Fruit fly (Drosophila melanogaster): ENCODE results near the gene CG13775.
A peak's percentile ranks its signal among the peaks of the same experiment; 100 is the strongest.

Gene CG13775

dm6 chr2L:6956725-6957124 is at the start of gene CG13775, which contains the start of gene CG3430 (continued):
- no peak for TF ChIP-seq sc (optimal IDR thresholded peaks at IDR 0.05)
- TF ChIP-seq sc (GFP tag; optimal IDR thresholded peaks at IDR 0.05), result no peak
- peak; percentile 34 for TF ChIP-seq Fer1 (GFP tag; optimal IDR thresholded peaks at IDR 0.05)
- peak; percentile 52 for TF ChIP-seq her (GFP tag; optimal IDR thresholded peaks at IDR 0.05)
- no peak for TF ChIP-seq CG9215 (GFP tag; IDR thresholded peaks at IDR 0.05)
- no peak for TF ChIP-seq Lim3 (GFP tag; IDR thresholded peaks at IDR 0.05)
- peak; percentile 7 for TF ChIP-seq tin (GFP tag; optimal IDR thresholded peaks at IDR 0.05)
- peak; percentile 46 for TF ChIP-seq CG7786 (GFP tag; optimal IDR thresholded peaks at IDR 0.05)
- no peak for TF ChIP-seq Rx (GFP tag; IDR thresholded peaks at IDR 0.05)
- TF ChIP-seq Xbp1 (GFP tag; optimal IDR thresholded peaks at IDR 0.05), result peak; percentile 19
- no peak for TF ChIP-seq lbe (GFP tag; optimal IDR thresholded peaks at IDR 0.05)
- peak; percentile 59 for TF ChIP-seq CG2120 (GFP tag; optimal IDR thresholded peaks at IDR 0.05)
- TF ChIP-seq klu (GFP tag; IDR thresholded peaks at IDR 0.05), result 0 out of 2 replicates have a peak, but pooled peaks have one; percentile 6
- no peak for TF ChIP-seq pnt (GFP tag; optimal IDR thresholded peaks at IDR 0.05)
- peak; percentile 94 for TF ChIP-seq aop (GFP tag; IDR thresholded peaks at IDR 0.05)
- TF ChIP-seq mam (GFP tag; optimal IDR thresholded peaks at IDR 0.05), result peak; percentile 52
- TF ChIP-seq ewg (GFP tag; optimal IDR thresholded peaks at IDR 0.05), result no peak
- TF ChIP-seq Scr (GFP tag; IDR thresholded peaks at IDR 0.05; ENCODE audit: partially characterized antibody), result peak; percentile 67
- TF ChIP-seq ato (GFP tag; IDR thresholded peaks at IDR 0.05; ENCODE audit: partially characterized antibody), result peak; percentile 20; the same call in 1 of the 2 replicates
- TF ChIP-seq Sry-β (GFP tag; optimal IDR thresholded peaks at IDR 0.05), result peak; percentile 22
- peak; percentile 65 for TF ChIP-seq hbn (GFP tag; IDR thresholded peaks at IDR 0.05; ENCODE audit: partially characterized antibody)
- TF ChIP-seq CG3281 (GFP tag; optimal IDR thresholded peaks at IDR 0.05), result peak; percentile 32
- peak; percentile 79 for TF ChIP-seq BEAF-32 (GFP tag; optimal IDR thresholded peaks at IDR 0.05)
- peak; percentile 67 for TF ChIP-seq Rfx (GFP tag; IDR thresholded peaks at IDR 0.05)
- no peak for TF ChIP-seq CG3995 (GFP tag; optimal IDR thresholded peaks at IDR 0.05)
- TF ChIP-seq phol (tag; optimal IDR thresholded peaks at IDR 0.05), result peak; percentile 53
- TF ChIP-seq br (optimal IDR thresholded peaks at IDR 0.05), result no peak
- TF ChIP-seq CG34422 (GFP tag; IDR thresholded peaks at IDR 0.05), result 0 out of 3 replicates have a peak, but pooled peaks have one; percentile 45
- TF ChIP-seq CG12659 (GFP tag; optimal IDR thresholded peaks at IDR 0.05), result peak; percentile 44
- no peak for TF ChIP-seq Hand (GFP tag; optimal IDR thresholded peaks at IDR 0.05)
- peak; percentile 33 for TF ChIP-seq shn (GFP tag; optimal IDR thresholded peaks at IDR 0.05)
- peak; percentile 74; the same call in 2 of the 4 replicates for TF ChIP-seq chinmo (GFP tag; IDR thresholded peaks at IDR 0.05; ENCODE audit: partially characterized antibody)
- peak; percentile 36 for TF ChIP-seq zfh2 (GFP tag; optimal IDR thresholded peaks at IDR 0.05)
- TF ChIP-seq seq (GFP tag; IDR thresholded peaks at IDR 0.05), result 0 out of 2 replicates have a peak, but pooled peaks have one; percentile 45
- TF ChIP-seq CG4424 (GFP tag; optimal IDR thresholded peaks at IDR 0.05), result peak; percentile 37
- TF ChIP-seq CG17829 (tag; optimal IDR thresholded peaks at IDR 0.05), result peak; percentile 42
- 0 out of 2 replicates have a peak, but pooled peaks have one; percentile 30 for TF ChIP-seq tna (GFP tag; IDR thresholded peaks at IDR 0.05; ENCODE audit: partially characterized antibody)
- TF ChIP-seq CG15696 (tag; optimal IDR thresholded peaks at IDR 0.05), result peak; percentile 0
- TF ChIP-seq nom (GFP tag; optimal IDR thresholded peaks at IDR 0.05), result peak; percentile 11
- 0 out of 2 replicates have a peak, but pooled peaks have one; percentile 45 for TF ChIP-seq sob (GFP tag; IDR thresholded peaks at IDR 0.05)
- TF ChIP-seq CG15479 (GFP tag; optimal IDR thresholded peaks at IDR 0.05), result peak; percentile 33
- TF ChIP-seq pho (GFP tag; optimal IDR thresholded peaks at IDR 0.05), result peak; percentile 57
- peak; percentile 41 for TF ChIP-seq Myb (GFP tag; optimal IDR thresholded peaks at IDR 0.05)
- TF ChIP-seq disco-r (GFP tag; optimal IDR thresholded peaks at IDR 0.05), result no peak
- no peak for TF ChIP-seq btn (GFP tag; optimal IDR thresholded peaks at IDR 0.05)
- peak; percentile 51 for TF ChIP-seq Elba2 (GFP tag; optimal IDR thresholded peaks at IDR 0.05)
- TF ChIP-seq nmo (GFP tag; optimal IDR thresholded peaks at IDR 0.05), result peak; percentile 43
- TF ChIP-seq Dad (GFP tag; optimal IDR thresholded peaks at IDR 0.05), result peak; percentile 27
- TF ChIP-seq NC2β (GFP tag; optimal IDR thresholded peaks at IDR 0.05), result peak; percentile 11
- TF ChIP-seq Bteb2 (GFP tag; optimal IDR thresholded peaks at IDR 0.05), result no peak
- TF ChIP-seq CG3847 (GFP tag; IDR thresholded peaks at IDR 0.05), result peak; percentile 24; the same call in 1 of the 2 replicates

All from whole organism, embryonic.